Worm (Caenorhabditis elegans) whole organism, late embryonic: ENCODE data around the gene rpn-11.
A peak's percentile ranks its signal among the peaks of the same experiment; 100 is the strongest.

Experiments
- C08G9.2 ChIP-seq: sonication (generic microtip); optimal IDR thresholded peaks from 2 replicates; lab custom pipeline; 2016; ENCODE audit warnings: mild to moderate bottlenecking, missing genetic modification characterization, moderate library complexity, missing compliant biosample characterization
- C38D4.7 ChIP-seq: fragments of 200-800 bp; sonication (Bioruptor generic); optimal IDR thresholded peaks from 2 replicates; lab custom pipeline; 2018; ENCODE audit warnings: mild to moderate bottlenecking, missing genetic modification characterization, moderate library complexity, missing compliant biosample characterization
- F13H6.1 ChIP-seq: sonication (generic microtip); optimal IDR thresholded peaks from 2 replicates; lab custom pipeline; 2016; ENCODE audit warnings: missing genetic modification characterization, missing compliant biosample characterization
- K02D7.2 ChIP-seq: sonication (generic microtip); optimal IDR thresholded peaks from 2 replicates; lab custom pipeline; 2017; ENCODE audit warnings: mild to moderate bottlenecking, missing genetic modification characterization, missing compliant biosample characterization
- K09A11.1 ChIP-seq: sonication (generic microtip); optimal IDR thresholded peaks from 2 replicates; lab custom pipeline; 2017; ENCODE audit warnings: antibody characterized with exemption, mild to moderate bottlenecking, missing genetic modification characterization, missing compliant biosample characterization; ENCODE audit not compliant: insufficient read depth
- ahr-1 ChIP-seq: sonication (generic microtip); optimal IDR thresholded peaks from 2 replicates; lab custom pipeline; 2016; ENCODE audit warnings: missing genetic modification characterization, missing compliant biosample characterization
- ama-1 ChIP-seq: fragments of 150-350 bp; optimal IDR thresholded peaks from 2 replicates; lab custom pipeline; 2014
- ceh-14 ChIP-seq: sonication (generic microtip); optimal IDR thresholded peaks from 2 replicates; lab custom pipeline; 2016; ENCODE audit warnings: missing genotype, missing genetic modification characterization, missing compliant biosample characterization
- ceh-18 ChIP-seq: sonication (generic microtip); optimal IDR thresholded peaks from 2 replicates; lab custom pipeline; 2016; ENCODE audit warnings: missing genetic modification characterization, missing compliant biosample characterization
- ceh-19 ChIP-seq: fragments of 200-800 bp; sonication (Bioruptor generic); optimal IDR thresholded peaks from 2 replicates; lab custom pipeline; 2018; ENCODE audit warnings: mild to moderate bottlenecking, missing genetic modification characterization, missing compliant biosample characterization
- ceh-2 ChIP-seq: sonication (generic microtip); optimal IDR thresholded peaks from 2 replicates; lab custom pipeline; 2016; ENCODE audit warnings: missing genotype, missing genetic modification characterization, missing compliant biosample characterization
- ceh-30 ChIP-seq: fragments of 150-350 bp; optimal IDR thresholded peaks from 2 replicates; lab custom pipeline; 2014; ENCODE audit warnings: missing biosample characterization, missing genetic modification characterization
- ceh-31 ChIP-seq: sonication (generic microtip); optimal IDR thresholded peaks from 2 replicates; lab custom pipeline; 2016; ENCODE audit warnings: missing genetic modification characterization, missing compliant biosample characterization
- ceh-34 ChIP-seq: sonication (generic microtip); optimal IDR thresholded peaks from 2 replicates; lab custom pipeline; 2016; ENCODE audit warnings: mild to moderate bottlenecking, missing genetic modification characterization, missing compliant biosample characterization
- ceh-48 ChIP-seq: sonication (generic microtip); optimal IDR thresholded peaks from 2 replicates; lab custom pipeline; 2016; ENCODE audit warnings: missing genetic modification characterization, inconsistent platforms, missing compliant biosample characterization
- ceh-6 ChIP-seq: fragments of 200-800 bp; sonication (Bioruptor generic); optimal IDR thresholded peaks from 2 replicates; lab custom pipeline; 2018; ENCODE audit warnings: mild to moderate bottlenecking, missing genetic modification characterization, missing compliant biosample characterization
- ceh-9 ChIP-seq: sonication (generic microtip); optimal IDR thresholded peaks from 2 replicates; lab custom pipeline; 2016; ENCODE audit warnings: mild to moderate bottlenecking, missing genetic modification characterization, inconsistent platforms, missing compliant biosample characterization
- elt-4 ChIP-seq: sonication (generic microtip); optimal IDR thresholded peaks from 2 replicates; lab custom pipeline; 2016; ENCODE audit warnings: missing genetic modification characterization, missing compliant biosample characterization
- eyg-1 ChIP-seq: sonication (generic microtip); optimal IDR thresholded peaks from 2 replicates; lab custom pipeline; 2016; ENCODE audit warnings: missing genotype, missing genetic modification characterization, missing compliant biosample characterization
- fax-1 ChIP-seq: sonication (generic microtip); optimal IDR thresholded peaks from 2 replicates; lab custom pipeline; 2016; ENCODE audit warnings: missing genotype, missing genetic modification characterization, missing compliant biosample characterization
- fkh-10 ChIP-seq: fragments of 150-350 bp; optimal IDR thresholded peaks from 2 replicates; lab custom pipeline; 2014; ENCODE audit warnings: missing biosample characterization, missing genetic modification reagents, missing genetic modification characterization
- fkh-6 ChIP-seq: sonication (generic microtip); optimal IDR thresholded peaks from 2 replicates; lab custom pipeline; 2016; ENCODE audit warnings: missing genetic modification characterization, missing compliant biosample characterization
- gmeb-2 ChIP-seq: sonication (generic microtip); optimal IDR thresholded peaks from 2 replicates; lab custom pipeline; 2016; ENCODE audit warnings: missing genetic modification characterization, inconsistent platforms, missing compliant biosample characterization
- hlh-13 ChIP-seq: fragments of 200-800 bp; sonication (Bioruptor generic); optimal IDR thresholded peaks from 2 replicates; lab custom pipeline; 2018; ENCODE audit warnings: mild to moderate bottlenecking, missing genetic modification characterization, missing compliant biosample characterization
- hlh-6 ChIP-seq: sonication (generic microtip); optimal IDR thresholded peaks from 2 replicates; lab custom pipeline; 2016; ENCODE audit warnings: missing genotype, missing genetic modification characterization, missing compliant biosample characterization
- lim-6 ChIP-seq: sonication (generic microtip); optimal IDR thresholded peaks from 2 replicates; lab custom pipeline; 2016; ENCODE audit warnings: missing genetic modification characterization, missing compliant biosample characterization
- mec-3 ChIP-seq: sonication (generic microtip); optimal IDR thresholded peaks from 2 replicates; lab custom pipeline; 2016; ENCODE audit warnings: borderline replicate concordance, missing genetic modification characterization, missing compliant biosample characterization
- nfya-1 ChIP-seq: sonication (generic microtip); optimal IDR thresholded peaks from 2 replicates; lab custom pipeline; 2017; ENCODE audit warnings: missing genetic modification characterization, mild to moderate bottlenecking, missing compliant biosample characterization, antibody characterized with exemption, moderate library complexity
- nhr-232 ChIP-seq: sonication (generic microtip); optimal IDR thresholded peaks from 2 replicates; lab custom pipeline; 2016; ENCODE audit warnings: missing genetic modification characterization, missing compliant biosample characterization
- npax-4 ChIP-seq: sonication (generic microtip); optimal IDR thresholded peaks from 2 replicates; lab custom pipeline; 2016; ENCODE audit warnings: missing genetic modification characterization, missing compliant biosample characterization
- pat-9 ChIP-seq: fragments of 200-800 bp; sonication (Bioruptor generic); optimal IDR thresholded peaks from 2 replicates; lab custom pipeline; 2018; ENCODE audit warnings: mild to moderate bottlenecking, missing genetic modification characterization, moderate library complexity, missing compliant biosample characterization
- pax-1 ChIP-seq: fragments of 150-350 bp; optimal IDR thresholded peaks from 2 replicates; lab custom pipeline; 2014; ENCODE audit warnings: missing biosample characterization, missing genetic modification characterization
- pros-1 ChIP-seq: fragments of 150-350 bp; optimal IDR thresholded peaks from 2 replicates; lab custom pipeline; 2014; ENCODE audit warnings: missing biosample characterization, missing genetic modification reagents, missing genetic modification characterization
- ref-2 ChIP-seq: sonication (generic microtip); optimal IDR thresholded peaks from 2 replicates; lab custom pipeline; 2016; ENCODE audit warnings: missing genetic modification characterization, missing compliant biosample characterization
- sdc-2 ChIP-seq: sonication (generic microtip); optimal IDR thresholded peaks from 2 replicates; lab custom pipeline; 2016; ENCODE audit warnings: missing genotype, missing genetic modification characterization, missing compliant biosample characterization
- tbx-2 ChIP-seq: sonication (generic microtip); optimal IDR thresholded peaks from 2 replicates; lab custom pipeline; 2016; ENCODE audit warnings: missing genetic modification characterization, missing compliant biosample characterization
- tbx-7 ChIP-seq: sonication (generic microtip); optimal IDR thresholded peaks from 2 replicates; lab custom pipeline; 2016; ENCODE audit warnings: missing genotype, missing genetic modification characterization, missing compliant biosample characterization
- unc-42 ChIP-seq: sonication (generic microtip); optimal IDR thresholded peaks from 2 replicates; lab custom pipeline; 2016; ENCODE audit warnings: missing genotype, missing genetic modification characterization, missing compliant biosample characterization
- unc-86 ChIP-seq: sonication (generic microtip); optimal IDR thresholded peaks from 2 replicates; lab custom pipeline; 2016; ENCODE audit warnings: missing genetic modification characterization, missing compliant biosample characterization
- zip-5 ChIP-seq: sonication (generic microtip); optimal IDR thresholded peaks from 2 replicates; lab custom pipeline; 2016; ENCODE audit warnings: missing genetic modification characterization, missing compliant biosample characterization
- ztf-16 ChIP-seq: sonication (generic microtip); optimal IDR thresholded peaks from 2 replicates; lab custom pipeline; 2017; ENCODE audit warnings: missing genetic modification characterization, missing compliant biosample characterization

The rpn-11 gene

ce11 chrII:4004614-4005013 is 39.7 kb downstream of the rpn-11 start, which contains the start of gene ephx-1:
TSS of gene ephx-1 (plus strand) at chrII:4004914.
- TF ChIP-seq tbx-7, result no peak
- TF ChIP-seq C38D4.7 (GFP tag; lab: Kevin White, UChicago), result no peak
- TF ChIP-seq elt-4 (tag; lab: Kevin White, UChicago), result no peak
- TF ChIP-seq ama-1 (lab: Kevin White, UChicago), result no peak
- no peak for TF ChIP-seq npax-4 (tag; lab: Kevin White, UChicago)
- TF ChIP-seq F13H6.1, result no peak
- TF ChIP-seq ceh-19 (GFP tag; lab: Kevin White, UChicago), result no peak
- no peak for TF ChIP-seq zip-5
- no peak for TF ChIP-seq hlh-13 (GFP tag; lab: Kevin White, UChicago)
- no peak for TF ChIP-seq ceh-31 (tag; lab: Kevin White, UChicago)
- TF ChIP-seq pax-1, result no peak
- TF ChIP-seq eyg-1 (tag; lab: Kevin White, UChicago), result no peak
- TF ChIP-seq, all 69 proteins: peak for 0

- TF ChIP-seq mec-3 (tag; lab: Kevin White, UChicago) (no peak), nfya-1 (peak; percentile 14), elt-4 (tag; lab: Kevin White, UChicago) (no peak), fkh-10 (no peak), ceh-2 (no peak), tbx-2 (tag; lab: Kevin White, UChicago) (no peak)
These were observed 42.2 kb downstream of the rpn-11 start for ce11 chrII:4002134-4002533.

ce11 chrII:4000430-4000829 is 43.9 kb downstream of the rpn-11 start:
- TF ChIP-seq hlh-6 (tag; lab: Kevin White, UChicago) (no peak), ahr-1 (tag; lab: Kevin White, UChicago) (no peak), fax-1 (no peak), lim-6 (no peak), K02D7.2 (tag; lab: Kevin White, UChicago) (no peak), pat-9 (no peak), pros-1 (no peak), K09A11.1 (tag; lab: Kevin White, UChicago) (no peak), unc-42 (tag; lab: Kevin White, UChicago) (no peak), gmeb-2 (tag; lab: Kevin White, UChicago) (no peak), unc-86 (no peak), tbx-7 (no peak), ceh-9 (tag; lab: Kevin White, UChicago) (no peak), ztf-16 (tag; lab: Kevin White, UChicago) (no peak)

- TF ChIP-seq fkh-6, result no peak
- TF ChIP-seq nfya-1, result peak; percentile 28
- peak; percentile 43 for TF ChIP-seq fkh-10
- peak; percentile 94 for TF ChIP-seq unc-42 (tag; lab: Kevin White, UChicago)
- peak; percentile 66 for TF ChIP-seq ref-2 (tag; lab: Kevin White, UChicago)
- peak; percentile 71 for TF ChIP-seq ceh-31 (tag; lab: Kevin White, UChicago)
- TF ChIP-seq hlh-13 (GFP tag; lab: Kevin White, UChicago), result no peak
- peak; percentile 7 for TF ChIP-seq ceh-6 (GFP tag; lab: Kevin White, UChicago)
- peak; percentile 18 for TF ChIP-seq ceh-48 (tag; lab: Kevin White, UChicago)
- no peak for TF ChIP-seq nhr-232 (tag; lab: Kevin White, UChicago)
- peak; percentile 27 for TF ChIP-seq ceh-19 (GFP tag; lab: Kevin White, UChicago)
- TF ChIP-seq tbx-2 (tag; lab: Kevin White, UChicago), result peak; percentile 59
- no peak for TF ChIP-seq ceh-18 (tag; lab: Kevin White, UChicago)
- peak; percentile 66 for TF ChIP-seq ceh-34
- TF ChIP-seq ceh-30 (tag; lab: Kevin White, UChicago), result no peak
- TF ChIP-seq sdc-2, result peak; percentile 24
- peak; percentile 38 for TF ChIP-seq ceh-14 (tag; lab: Kevin White, UChicago)
- TF ChIP-seq C08G9.2 (tag; lab: Kevin White, UChicago), result peak; percentile 35
These were observed 44.8 kb downstream of the rpn-11 start for ce11 chrII:3999537-3999936.
